Fruit fly (Drosophila melanogaster) whole organism, larva: Measurements from ENCODE around the gene Hrb98DE.

Experiments used
- noc ChIP-seq: fragments of 200-800 bp; sonication (Bioruptor generic); optimal IDR thresholded peaks from 3 replicates; lab custom pipeline; 2019; ENCODE audit warnings: missing biosample characterization, mild to moderate bottlenecking, missing genetic modification characterization, moderate library complexity

The Hrb98DE gene

dm6 chr3R:28599238-28600127 lies at the start of gene Hrb98DE, which contains the start of gene Noa36:
Gene Hrb98DE, plus strand, starts transcription at chr3R:28599834.
Gene Noa36, minus strand, starts transcription at chr3R:28599288.
- TF ChIP-seq noc (tag; lab: Kevin White, UChicago), result no peak

DNA sequence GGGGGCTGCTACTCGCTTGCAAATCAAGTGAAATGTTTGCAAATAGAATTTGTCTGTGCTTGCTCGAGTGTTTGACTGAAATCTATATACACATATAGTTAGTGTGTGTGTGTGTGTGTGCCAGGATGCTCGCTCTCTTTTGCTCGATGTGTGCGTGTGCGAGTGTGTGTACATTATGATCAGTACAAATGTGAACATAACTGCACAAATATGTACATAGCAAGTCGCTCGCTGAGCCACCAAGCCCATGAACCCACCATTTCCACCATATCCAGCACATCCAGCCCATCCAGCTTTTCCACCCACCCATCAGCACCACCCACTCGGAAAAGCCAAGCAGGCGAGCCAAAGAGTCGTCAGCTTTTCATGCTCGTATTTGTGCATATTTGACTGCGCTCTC lies 47.4 kb upstream of the Hrb98DE start:
- TF ChIP-seq noc (tag; lab: Kevin White, UChicago), result no peak

dm6 chr3R:28553023-28553422 lies 46.6 kb upstream of the Hrb98DE start:
- no peak for TF ChIP-seq noc (tag; lab: Kevin White, UChicago)

- no peak for TF ChIP-seq noc (tag; lab: Kevin White, UChicago)
Observed at dm6 chr3R:28555324-28555723, 44.3 kb upstream of the Hrb98DE start.

dm6 chr3R:28555793-28556192 lies 43.8 kb upstream of the Hrb98DE start:
- TF ChIP-seq noc (tag; lab: Kevin White, UChicago), result no peak

dm6 chr3R:28556385-28556784 lies 43.2 kb upstream of the Hrb98DE start:
- peak; percentile 15 for TF ChIP-seq noc (tag; lab: Kevin White, UChicago)

DNA sequence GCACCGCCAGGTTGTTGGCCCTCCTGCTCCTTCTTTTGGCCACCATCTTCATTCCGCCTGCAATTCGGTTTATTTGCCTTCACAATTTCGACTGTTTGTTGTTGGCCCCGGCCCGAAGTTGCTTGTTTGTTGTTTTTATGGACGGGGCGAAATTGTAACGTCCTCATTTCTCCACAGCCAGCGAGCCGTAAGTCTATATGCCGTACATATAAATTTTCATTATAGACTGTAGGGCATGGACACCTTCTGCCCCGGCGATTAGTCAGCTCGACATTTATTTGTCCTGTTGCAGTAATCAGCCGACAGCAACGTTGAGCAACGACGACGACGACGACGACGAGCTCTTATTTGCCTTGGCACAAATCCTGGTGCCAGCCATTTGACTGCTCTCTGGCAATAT lies 40.8 kb upstream of the Hrb98DE start:
- no peak for TF ChIP-seq noc (tag; lab: Kevin White, UChicago)

DNA sequence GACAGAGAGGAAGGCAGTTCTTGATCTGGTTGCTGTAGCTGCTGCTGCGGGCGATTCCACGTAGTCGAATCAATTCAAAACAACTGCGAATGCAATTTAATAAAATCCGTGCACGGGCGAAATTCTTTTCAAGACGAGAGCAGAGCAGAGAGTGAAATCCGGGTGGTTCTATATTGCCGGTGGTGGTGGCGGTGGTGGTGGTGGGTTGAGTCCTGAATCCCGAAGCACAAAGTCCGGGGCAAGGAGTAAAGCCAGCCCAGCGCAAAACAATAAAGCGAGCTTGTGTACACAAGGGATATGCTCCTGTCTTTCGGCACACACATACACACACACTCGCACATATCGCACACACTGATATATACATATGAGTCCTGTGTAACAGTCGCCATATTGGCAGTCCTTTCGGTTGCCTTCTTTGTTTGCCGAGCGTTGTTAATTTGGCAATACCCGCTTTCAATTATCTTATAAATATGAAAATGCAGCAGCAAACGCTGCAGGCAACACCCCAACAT lies 38.3 kb upstream of the Hrb98DE start:
- TF ChIP-seq noc (tag; lab: Kevin White, UChicago), result no peak

DNA sequence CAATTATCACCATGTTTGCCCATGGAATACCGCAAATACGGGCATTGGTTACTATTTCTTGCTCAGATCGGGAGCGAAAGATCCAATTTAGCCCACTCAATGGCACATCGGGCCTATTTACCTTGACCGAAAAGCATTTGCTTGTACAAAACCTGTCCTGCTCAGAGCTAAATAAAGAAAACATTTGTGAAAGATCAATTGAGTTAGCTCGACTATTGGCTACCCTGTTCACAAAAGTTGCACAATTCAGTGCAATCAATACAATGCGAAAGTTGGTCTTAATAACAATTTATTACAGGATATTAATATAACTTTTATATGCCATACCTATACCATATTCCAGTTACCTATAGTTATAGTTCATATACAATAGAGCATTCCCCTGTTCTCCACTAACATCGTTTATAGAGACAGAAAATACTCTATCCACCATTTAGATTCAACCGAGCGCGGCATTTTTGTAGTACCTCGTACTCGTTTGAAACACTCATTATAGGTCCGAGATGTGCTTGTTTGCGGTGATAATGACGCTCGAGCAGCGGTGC lies 36.9 kb upstream of the Hrb98DE start:
- TF ChIP-seq noc (tag; lab: Kevin White, UChicago), result no peak

DNA sequence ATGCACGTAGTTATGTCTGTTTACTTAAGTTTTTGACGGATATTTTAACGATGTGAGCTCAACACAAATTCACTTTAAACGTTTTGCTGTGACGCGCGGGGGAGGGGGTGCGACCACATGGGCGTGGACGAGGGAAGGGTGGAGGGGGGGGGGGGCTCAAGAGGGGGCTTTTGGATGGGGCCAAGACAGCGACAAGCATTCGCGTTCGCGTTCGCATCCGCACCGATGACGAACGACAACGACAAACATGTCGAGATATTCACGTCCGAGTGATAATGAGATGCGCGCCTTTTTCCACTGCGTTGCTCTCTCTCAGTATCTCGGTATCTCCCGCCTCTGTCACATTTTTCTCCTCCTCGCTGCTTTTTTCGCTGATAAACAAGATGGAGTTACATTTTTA lies 36.1 kb upstream of the Hrb98DE start:
- no peak for TF ChIP-seq noc (tag; lab: Kevin White, UChicago)

- no peak for TF ChIP-seq noc (tag; lab: Kevin White, UChicago)
Observed at dm6 chr3R:28568095-28568750, 31.4 kb upstream of the Hrb98DE start.

DNA sequence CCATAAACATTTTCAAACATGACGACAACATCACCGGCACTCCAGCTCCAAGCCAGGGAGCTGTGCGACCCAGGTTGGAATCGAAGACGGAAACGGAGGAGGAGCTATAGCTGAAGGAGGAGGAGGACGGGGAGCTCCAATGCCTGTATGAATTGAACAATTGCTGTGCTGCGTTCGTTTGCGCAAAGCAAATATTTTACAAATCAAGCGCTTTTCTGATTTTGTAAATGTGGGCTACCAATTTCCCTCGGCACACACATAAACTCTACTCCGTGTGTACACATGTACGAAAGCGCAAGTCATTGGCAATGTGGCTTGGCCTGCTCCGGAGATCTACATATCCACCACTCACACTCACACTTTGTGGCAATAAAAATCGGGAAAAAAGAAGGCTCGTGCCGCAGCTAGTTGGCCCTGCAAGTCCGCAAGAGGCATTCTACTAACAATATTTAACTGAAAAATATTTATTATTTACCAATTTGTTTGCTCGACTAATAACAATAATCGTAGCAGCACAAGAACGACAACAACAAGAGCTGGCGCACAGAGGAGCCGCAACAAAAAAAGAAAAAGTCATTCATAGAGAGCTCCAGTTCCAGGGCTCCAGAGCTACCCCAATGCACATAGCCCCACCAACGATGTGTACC lies 30.0 kb upstream of the Hrb98DE start:
- TF ChIP-seq noc (tag; lab: Kevin White, UChicago), result no peak

dm6 chr3R:28570805-28571204 lies 28.8 kb upstream of the Hrb98DE start:
- no peak for TF ChIP-seq noc (tag; lab: Kevin White, UChicago)

DNA sequence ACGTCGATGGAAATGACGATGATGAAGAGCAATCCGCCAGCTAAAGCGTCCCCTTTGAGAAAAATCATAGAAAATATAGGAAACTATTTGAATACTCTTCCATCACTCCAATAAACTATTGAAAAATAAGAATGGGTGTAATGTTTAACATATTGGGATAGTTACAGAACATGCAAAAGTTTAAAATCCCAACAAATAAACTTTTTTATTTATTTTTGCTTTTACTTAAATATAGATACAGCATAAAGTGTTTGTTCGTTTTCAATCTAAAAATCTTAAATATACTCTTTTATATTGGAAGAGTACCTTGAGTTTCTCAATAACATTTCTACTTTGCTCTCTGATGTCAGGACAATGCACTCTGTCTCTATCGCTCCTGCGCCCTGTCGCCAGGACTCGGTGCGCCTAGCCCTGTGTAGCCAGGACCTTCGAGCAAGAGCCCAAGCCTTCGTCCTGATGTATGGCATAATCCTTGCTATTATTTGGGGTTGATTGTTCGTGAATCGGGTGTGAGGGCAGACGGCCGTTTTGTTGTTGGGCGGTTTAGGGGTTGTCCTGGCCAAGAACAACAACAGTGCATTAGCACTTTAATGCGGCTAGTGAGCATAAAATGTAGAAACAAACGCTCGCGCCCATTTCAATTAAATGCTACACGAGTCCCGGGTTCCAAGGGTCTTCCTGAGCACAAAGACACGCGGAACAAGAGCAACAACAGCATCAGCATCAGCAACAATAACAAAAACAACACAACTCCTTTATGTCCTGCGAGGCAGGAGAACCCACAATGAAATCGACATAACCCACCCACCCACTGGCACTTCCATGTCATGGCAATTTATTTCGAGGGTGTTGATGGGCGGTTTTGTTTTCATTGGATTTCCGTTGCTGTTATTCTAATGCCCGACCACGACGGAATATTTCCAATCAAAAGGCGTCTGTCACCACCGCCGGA lies 26.7 kb upstream of the Hrb98DE start:
- TF ChIP-seq noc (tag; lab: Kevin White, UChicago), result no peak

dm6 chr3R:28576838-28577237 lies 22.8 kb upstream of the Hrb98DE start:
- no peak for TF ChIP-seq noc (tag; lab: Kevin White, UChicago)
